Fruit fly (Drosophila melanogaster) whole organism, embryonic: ENCODE measurements around the gene CG16903.

ENCODE experiments used
- Atf6 ChIP-seq: fragments of 200-800 bp; sonication (Bioruptor generic); IDR thresholded peaks from 2 replicates; pipeline ENCODE4 v1.3.6; 2022; ENCODE audit warnings: missing biosample characterization, missing genetic modification characterization
- CG10147 ChIP-seq: fragments of 200-800 bp; sonication (Bioruptor generic); optimal IDR thresholded peaks from 2 replicates; lab custom pipeline; 2019; ENCODE audit warnings: missing biosample characterization, mild to moderate bottlenecking, missing genetic modification characterization, moderate library complexity
- CG10274 ChIP-seq: fragments of 200-800 bp; sonication (Bioruptor generic); optimal IDR thresholded peaks from 3 replicates; lab custom pipeline; 2017; ENCODE audit warnings: missing biosample characterization, mild to moderate bottlenecking, missing genetic modification characterization
- CG10565 ChIP-seq: fragments of 200-800 bp; sonication (Bioruptor generic); optimal IDR thresholded peaks from 3 replicates; lab custom pipeline; 2016; ENCODE audit warnings: missing biosample characterization, mild to moderate bottlenecking, missing genetic modification characterization
- CG1233 ChIP-seq: fragments of 200-800 bp; sonication (Bioruptor generic); optimal IDR thresholded peaks from 4 replicates; lab custom pipeline; 2018; ENCODE audit warnings: missing biosample characterization, mild to moderate bottlenecking, missing genetic modification characterization
- CG15073 ChIP-seq: fragments of 200-800 bp; sonication (Bioruptor generic); optimal IDR thresholded peaks from 2 replicates; lab custom pipeline; 2016; ENCODE audit warnings: missing biosample characterization, missing genetic modification characterization
- CG1529 ChIP-seq: fragments of 200-800 bp; sonication (Bioruptor generic); optimal IDR thresholded peaks from 3 replicates; lab custom pipeline; 2018; ENCODE audit warnings: missing biosample characterization, missing genetic modification characterization
- CG1602 ChIP-seq: fragments of 200-800 bp; sonication (Bioruptor generic); optimal IDR thresholded peaks from 3 replicates; lab custom pipeline; 2016; ENCODE audit warnings: missing biosample characterization, missing genetic modification characterization
- CG1603 ChIP-seq: fragments of 200-800 bp; sonication (Bioruptor generic); optimal IDR thresholded peaks from 2 replicates; lab custom pipeline; 2019; ENCODE audit warnings: missing biosample characterization, mild to moderate bottlenecking, missing genetic modification characterization, moderate library complexity
- CG17385 ChIP-seq: fragments of 200-800 bp; sonication (Bioruptor generic); optimal IDR thresholded peaks from 3 replicates; lab custom pipeline; 2018; ENCODE audit warnings: missing biosample characterization, mild to moderate bottlenecking, missing genetic modification characterization
- CG18011 ChIP-seq: fragments of 200-800 bp; sonication (Bioruptor generic); optimal IDR thresholded peaks from 2 replicates; lab custom pipeline; 2017; ENCODE audit warnings: missing biosample characterization, missing genetic modification characterization, mild to moderate bottlenecking, moderate library complexity, missing genotype
- CG18262 ChIP-seq: fragments of 200-800 bp; optimal IDR thresholded peaks from 3 replicates; lab custom pipeline; 2019; ENCODE audit warnings: missing biosample characterization, mild to moderate bottlenecking, missing genetic modification characterization, moderate library complexity
- CG2712 ChIP-seq: fragments of 200-800 bp; optimal IDR thresholded peaks from 3 replicates; lab custom pipeline; 2019; ENCODE audit warnings: missing biosample characterization, mild to moderate bottlenecking, missing genetic modification characterization, moderate library complexity
- CG2875 ChIP-seq: fragments of 200-800 bp; sonication (Bioruptor generic); optimal IDR thresholded peaks from 2 replicates; lab custom pipeline; 2017; ENCODE audit warnings: missing biosample characterization, mild to moderate bottlenecking, missing genetic modification characterization, missing genetic modification reagents
- CG3163 ChIP-seq: fragments of 200-800 bp; sonication (Bioruptor generic); optimal IDR thresholded peaks from 3 replicates; lab custom pipeline; 2016; ENCODE audit warnings: missing biosample characterization, missing genetic modification characterization
- CG4328 ChIP-seq: fragments of 200-800 bp; sonication (Bioruptor generic); optimal IDR thresholded peaks from 3 replicates; lab custom pipeline; 2017; ENCODE audit warnings: missing biosample characterization, missing genetic modification reagents, missing genetic modification characterization
- CG4707 ChIP-seq: fragments of 200-800 bp; sonication (Bioruptor generic); optimal IDR thresholded peaks from 2 replicates; lab custom pipeline; 2018; ENCODE audit warnings: missing biosample characterization, mild to moderate bottlenecking, missing genetic modification characterization, moderate library complexity
- CG5180 ChIP-seq: fragments of 200-800 bp; sonication (Bioruptor generic); optimal IDR thresholded peaks from 3 replicates; lab custom pipeline; 2017; ENCODE audit warnings: missing biosample characterization, missing genetic modification characterization, mild to moderate bottlenecking, moderate library complexity, missing genetic modification reagents
- CG6254 ChIP-seq: fragments of 200-800 bp; sonication (Bioruptor generic); optimal IDR thresholded peaks from 3 replicates; lab custom pipeline; 2017; ENCODE audit warnings: mild to moderate bottlenecking, missing biosample characterization, missing genetic modification reagents, missing genetic modification characterization
- CG6765 ChIP-seq: fragments of 200-800 bp; sonication (Bioruptor generic); optimal IDR thresholded peaks from 3 replicates; lab custom pipeline; 2017; ENCODE audit warnings: missing biosample characterization, mild to moderate bottlenecking, missing genetic modification characterization
- CG6813 ChIP-seq: fragments of 200-800 bp; sonication (Bioruptor generic); optimal IDR thresholded peaks from 2 replicates; lab custom pipeline; 2017; ENCODE audit warnings: missing biosample characterization, missing genetic modification characterization, mild to moderate bottlenecking, moderate library complexity, missing genetic modification reagents
- CG9932 ChIP-seq: fragments of 200-800 bp; sonication (Bioruptor generic); IDR thresholded peaks from 2 replicates; pipeline ENCODE4 v1.3.6; 2022; ENCODE audit warnings: missing biosample characterization, missing genetic modification characterization
- CkIIα-i1 ChIP-seq: fragments of 200-800 bp; sonication (Bioruptor generic); IDR thresholded peaks from 2 replicates; pipeline ENCODE4 v1.3.6; 2022; ENCODE audit warnings: missing biosample characterization, missing genetic modification characterization
- Dad ChIP-seq: fragments of 200-800 bp; sonication (Bioruptor generic); optimal IDR thresholded peaks from 3 replicates; lab custom pipeline; 2016; ENCODE audit warnings: missing biosample characterization, missing genetic modification characterization
- Doc2 ChIP-seq: fragments of 200-800 bp; sonication (Bioruptor generic); IDR thresholded peaks from 2 replicates; pipeline ENCODE4 v1.3.6; 2022; ENCODE audit warnings: missing biosample characterization, missing genetic modification characterization
- Ets97D ChIP-seq: fragments of 200-800 bp; sonication (Bioruptor generic); optimal IDR thresholded peaks from 3 replicates; lab custom pipeline; 2016; ENCODE audit warnings: missing biosample characterization, missing genetic modification characterization
- HLHmδ ChIP-seq: fragments of 200-800 bp; sonication (Bioruptor generic); optimal IDR thresholded peaks from 2 replicates; lab custom pipeline; 2018; ENCODE audit warnings: missing biosample characterization, mild to moderate bottlenecking, missing genetic modification characterization, moderate library complexity
- Hand ChIP-seq: fragments of 200-800 bp; sonication (Bioruptor generic); optimal IDR thresholded peaks from 2 replicates; lab custom pipeline; 2017; ENCODE audit warnings: mild to moderate bottlenecking, missing biosample characterization, missing genetic modification reagents, missing genetic modification characterization
- Ptx1 ChIP-seq: fragments of 200-800 bp; sonication (Bioruptor generic); IDR thresholded peaks from 2 replicates; pipeline ENCODE4 v1.3.6; 2022; ENCODE audit warnings: missing biosample characterization, missing genetic modification characterization
- Rfx ChIP-seq: fragments of 200-800 bp; sonication (Bioruptor generic); IDR thresholded peaks from 2 replicates; pipeline ENCODE4 v1.3.6; 2022; ENCODE audit warnings: missing biosample characterization, missing genetic modification characterization
- Sry-β ChIP-seq: fragments of 200-800 bp; sonication (Bioruptor generic); optimal IDR thresholded peaks from 2 replicates; lab custom pipeline; 2018; ENCODE audit warnings: missing biosample characterization, mild to moderate bottlenecking, missing genetic modification characterization, moderate library complexity
- Sry-δ ChIP-seq: fragments of 200-800 bp; sonication (Bioruptor generic); optimal IDR thresholded peaks from 2 replicates; lab custom pipeline; 2016; ENCODE audit warnings: missing biosample characterization, missing genetic modification characterization
- bigmax ChIP-seq: fragments of 200-800 bp; sonication (Bioruptor generic); optimal IDR thresholded peaks from 2 replicates; lab custom pipeline; 2018; ENCODE audit warnings: missing biosample characterization, mild to moderate bottlenecking, missing genetic modification characterization
- ci ChIP-seq: fragments of 200-800 bp; sonication (Bioruptor generic); IDR thresholded peaks from 3 replicates; pipeline ENCODE4 v1.3.6; 2022; ENCODE audit warnings: missing biosample characterization, missing genetic modification characterization
- danr ChIP-seq: fragments of 200-800 bp; sonication (Bioruptor generic); IDR thresholded peaks from 2 replicates; pipeline ENCODE4 v1.3.6; 2022; ENCODE audit warnings: missing biosample characterization, missing genetic modification characterization
- dpn ChIP-seq, 2 experiments: fragments of 200-800 bp; sonication (Bioruptor generic); optimal IDR thresholded peaks; 3 replicates each; lab custom pipeline; 2016; ENCODE audit warnings: missing biosample characterization in 2 of 2, missing genetic modification characterization in 2 of 2
- ftz-f1 ChIP-seq: fragments of 200-800 bp; sonication (Bioruptor generic); optimal IDR thresholded peaks from 2 replicates; lab custom pipeline; 2016; ENCODE audit warnings: missing biosample characterization, missing genetic modification characterization
- grau ChIP-seq: fragments of 200-800 bp; optimal IDR thresholded peaks from 3 replicates; lab custom pipeline; 2019; ENCODE audit warnings: missing biosample characterization, mild to moderate bottlenecking, missing genetic modification characterization, moderate library complexity
- klu ChIP-seq: fragments of 200-800 bp; sonication (Bioruptor generic); IDR thresholded peaks from 2 replicates; pipeline ENCODE4 v1.3.6; 2022; ENCODE audit warnings: missing biosample characterization, missing genetic modification characterization
- nau ChIP-seq: fragments of 200-800 bp; sonication (Bioruptor generic); optimal IDR thresholded peaks from 3 replicates; lab custom pipeline; 2017; ENCODE audit warnings: missing biosample characterization, mild to moderate bottlenecking, missing genetic modification characterization, missing genetic modification reagents
- org-1 ChIP-seq: fragments of 200-800 bp; sonication (Bioruptor generic); optimal IDR thresholded peaks from 2 replicates; lab custom pipeline; 2017; ENCODE audit warnings: missing biosample characterization, missing genetic modification characterization
- pan ChIP-seq, 4 experiments: fragments of >200 bp in 3 of 4; fragments of 200-800 bp in 1 of 4; sonication (Bioruptor generic) in 1 of 4; optimal IDR thresholded peaks in 3 of 4; IDR thresholded peaks in 1 of 4; 2 replicates each; pipeline versions ENCODE4 v1.3.6 to Lab custom; 2017 to 2022; ENCODE audit warnings: missing biosample characterization in 2 of 4, missing genetic modification characterization in 2 of 4, mixed read lengths in 1 of 4
- row ChIP-seq: fragments of 200-800 bp; sonication (Bioruptor generic); IDR thresholded peaks from 3 replicates; pipeline ENCODE4 v1.3.6; 2022; ENCODE audit warnings: missing biosample characterization, missing genetic modification characterization
- sc ChIP-seq, 3 experiments: fragments of >200 bp in 2 of 3; fragments of 200-800 bp in 1 of 3; sonication (Bioruptor generic) in 1 of 3; optimal IDR thresholded peaks; 2 replicates in 2 of 3; 3 replicates in 1 of 3; lab custom pipeline; 2017; ENCODE audit warnings: mild to moderate bottlenecking in 1 of 3, missing biosample characterization in 1 of 3, missing genetic modification characterization in 1 of 3, missing genetic modification reagents in 1 of 3
- sens-2 ChIP-seq: fragments of 200-800 bp; sonication (Bioruptor generic); IDR thresholded peaks from 2 replicates; pipeline ENCODE4 v1.3.6; 2022; ENCODE audit warnings: missing biosample characterization, missing genetic modification characterization
- unc-4 ChIP-seq: fragments of 200-800 bp; sonication (Bioruptor generic); IDR thresholded peaks from 2 replicates; pipeline ENCODE4 v1.3.6; 2022; ENCODE audit warnings: missing biosample characterization, missing genetic modification characterization; ENCODE audit not compliant: partially characterized antibody
- yki ChIP-seq: fragments of >200 bp; optimal IDR thresholded peaks from 3 replicates; lab custom pipeline; 2018
- zfh1 ChIP-seq: fragments of 200-800 bp; sonication (Bioruptor generic); IDR thresholded peaks from 3 replicates; pipeline ENCODE4 v1.3.6; 2022; ENCODE audit warnings: missing biosample characterization, missing genetic modification characterization

The CG16903 gene

dm6 chrX:2121716-2122601 is 41.8 kb upstream of the CG16903 start (continued):
- TF ChIP-seq grau (peak; percentile 96), CG3163 (GFP tag; lab: Kevin White, UChicago) (peak; percentile 13), yki (lab: Kevin White, UChicago) (no peak), CG4328 (GFP tag; lab: Kevin White, UChicago) (no peak), CG1529 (peak; percentile 47), CG15073 (no peak), CG5180 (GFP tag; lab: Kevin White, UChicago) (no peak), CG10565 (GFP tag; lab: Kevin White, UChicago) (no peak), Hand (GFP tag; lab: Kevin White, UChicago) (no peak), CG1233 (GFP tag; lab: Kevin White, UChicago) (peak; percentile 26), Atf6 (GFP tag; lab: Robert Waterston, UW) (no peak), nau (GFP tag; lab: Kevin White, UChicago) (no peak), org-1 (GFP tag; lab: Kevin White, UChicago) (peak; percentile 11), Rfx (GFP tag; lab: Robert Waterston, UW) (no peak), ftz-f1 (GFP tag; lab: Kevin White, UChicago) (no peak), CG10274 (GFP tag; lab: Kevin White, UChicago) (no peak), CkIIα-i1 (GFP tag; lab: Robert Waterston, UW) (no peak), CG6765 (GFP tag; lab: Kevin White, UChicago) (no peak), CG10147 (GFP tag; lab: Kevin White, UChicago) (no peak), klu (GFP tag; lab: Robert Waterston, UW) (no peak), danr (no peak), unc-4 (no peak), CG18011 (GFP tag; lab: Kevin White, UChicago) (no peak), ci (GFP tag; lab: Robert Waterston, UW) (no peak; the same call in 2 of the 3 replicates), sens-2 (GFP tag; lab: Robert Waterston, UW) (no peak), Sry-δ (no peak), Ptx1 (GFP tag; lab: Robert Waterston, UW) (peak; percentile 34; the same call in 1 of the 2 replicates), CG17385 (GFP tag; lab: Kevin White, UChicago) (peak; percentile 10), Dad (GFP tag; lab: Kevin White, UChicago) (no peak), row (peak; percentile 63), CG18262 (peak; percentile 67), CG6254 (GFP tag; lab: Kevin White, UChicago) (no peak), CG1603 (tag; lab: Kevin White, UChicago) (peak; percentile 70), HLHmδ (GFP tag; lab: Kevin White, UChicago) (no peak), pan (optimal IDR thresholded peaks at IDR 0.05; lab: Kevin White, UChicago) (no peak), pan (GFP tag; optimal IDR thresholded peaks at IDR 0.05 in 1 of 2, IDR thresholded peaks at IDR 0.05 in 1 of 2) (peak in 1 of 2 experiments; percentile 31), zfh1 (GFP tag; lab: Robert Waterston, UW) (peak; percentile 36; the same call in 1 of the 3 replicates), Doc2 (GFP tag; lab: Robert Waterston, UW) (no peak), Ets97D (GFP tag; lab: Kevin White, UChicago) (no peak), dpn (GFP tag; optimal IDR thresholded peaks at IDR 0.05; lab: Kevin White, UChicago) (peak in 1 of 2 experiments; percentile 48), bigmax (no peak), CG9932 (no peak), CG1602 (GFP tag; lab: Kevin White, UChicago) (no peak), CG2875 (peak; percentile 15), CG2712 (peak; percentile 58), CG4707 (GFP tag; lab: Kevin White, UChicago) (no peak), sc (optimal IDR thresholded peaks at IDR 0.05; lab: Kevin White, UChicago) (no peak), sc (GFP tag; optimal IDR thresholded peaks at IDR 0.05; lab: Kevin White, UChicago) (peak; percentile 37), Sry-β (GFP tag; lab: Kevin White, UChicago) (no peak), CG6813 (GFP tag; lab: Kevin White, UChicago) (peak; percentile 34)
